Worm (Caenorhabditis elegans) whole organism, young adult: Measurements from ENCODE around the gene nac-2.
A peak's percentile ranks its signal among the peaks of the same experiment; 100 is the strongest.

Experiments
- B0261.1 ChIP-seq: sonication (generic microtip); optimal IDR thresholded peaks from 2 replicates; lab custom pipeline; 2016; ENCODE audit warnings: mild to moderate bottlenecking, missing genetic modification characterization, moderate library complexity, missing compliant biosample characterization
- B0336.3 ChIP-seq: fragments of 200-800 bp; sonication (Bioruptor generic); IDR thresholded peaks from 2 replicates; pipeline ENCODE4 v1.3.6; 2022; ENCODE audit warnings: missing genetic modification characterization, missing compliant biosample characterization
- F57A8.1 ChIP-seq: fragments of 200-800 bp; sonication (Bioruptor generic); optimal IDR thresholded peaks from 2 replicates; lab custom pipeline; 2018; ENCODE audit warnings: mild to moderate bottlenecking, missing genetic modification characterization, moderate library complexity, missing compliant biosample characterization
- K12H6.12 ChIP-seq: fragments of 200-800 bp; sonication (Bioruptor generic); optimal IDR thresholded peaks from 2 replicates; lab custom pipeline; 2018; ENCODE audit warnings: mild to moderate bottlenecking, missing genetic modification characterization, missing compliant biosample characterization
- Y53G8AR.9 ChIP-seq: fragments of 200-800 bp; sonication (Bioruptor generic); conservative IDR thresholded peaks from 2 replicates; pipeline ENCODE4 v1.3.6; 2022; ENCODE audit warnings: missing genetic modification reagents, missing genetic modification characterization, missing compliant biosample characterization
- Y56A3A.18 ChIP-seq: fragments of 200-800 bp; sonication (Bioruptor generic); IDR thresholded peaks from 2 replicates; pipeline ENCODE4 v1.3.6; 2022; ENCODE audit warnings: missing genetic modification reagents, missing genetic modification characterization, missing compliant biosample characterization
- akir-1 ChIP-seq: fragments of 200-800 bp; sonication (Bioruptor generic); optimal IDR thresholded peaks from 2 replicates; lab custom pipeline; 2018; ENCODE audit warnings: mild to moderate bottlenecking, missing genetic modification characterization, moderate library complexity, missing compliant biosample characterization
- ama-1 ChIP-seq, 3 experiments: fragments of 150-350 bp in 1 of 3; sonication (generic microtip) in 2 of 3; optimal IDR thresholded peaks; 2 replicates each; lab custom pipeline; 2014 to 2018; ENCODE audit warnings: missing biosample characterization in 2 of 3, missing genetic modification characterization in 2 of 3, missing genetic modification reagents in 2 of 3
- attf-5 ChIP-seq: fragments of 200-800 bp; sonication (Bioruptor generic); optimal IDR thresholded peaks from 2 replicates; lab custom pipeline; 2018; ENCODE audit warnings: mild to moderate bottlenecking, missing genetic modification characterization, missing compliant biosample characterization
- bed-1 ChIP-seq: fragments of 200-800 bp; sonication (Bioruptor generic); IDR thresholded peaks from 2 replicates; pipeline ENCODE4 v1.3.6; 2022; ENCODE audit warnings: missing genetic modification reagents, missing genetic modification characterization, missing compliant biosample characterization
- ccch-3 ChIP-seq: fragments of 200-800 bp; sonication (Bioruptor generic); optimal IDR thresholded peaks from 2 replicates; lab custom pipeline; 2018; ENCODE audit warnings: mild to moderate bottlenecking, missing genetic modification characterization, missing compliant biosample characterization
- cebp-1 ChIP-seq, 2 experiments: fragments of 200-800 bp in 1 of 2; sonication (Bioruptor generic) in 1 of 2; sonication (generic microtip) in 1 of 2; IDR thresholded peaks in 1 of 2; optimal IDR thresholded peaks in 1 of 2; 2 replicates each; pipeline versions ENCODE4 v1.3.6 to Lab custom; 2017 to 2022; ENCODE audit warnings: missing compliant biosample characterization in 2 of 2, missing genetic modification characterization in 2 of 2, mild to moderate bottlenecking in 1 of 2, missing genetic modification reagents in 1 of 2, moderate library complexity in 1 of 2
- ceh-40 ChIP-seq: fragments of 200-800 bp; sonication (Bioruptor generic); IDR thresholded peaks from 2 replicates; pipeline ENCODE4 v1.3.6; 2022; ENCODE audit warnings: missing genetic modification characterization, missing compliant biosample characterization
- chd-7 ChIP-seq: sonication (generic microtip); optimal IDR thresholded peaks from 2 replicates; lab custom pipeline; 2016; ENCODE audit warnings: mild to moderate bottlenecking, missing genetic modification characterization, moderate library complexity, missing compliant biosample characterization
- dpl-1 ChIP-seq: fragments of 150-350 bp; optimal IDR thresholded peaks from 2 replicates; lab custom pipeline; 2014; ENCODE audit warnings: missing biosample characterization, missing genetic modification reagents, missing genetic modification characterization
- fkh-3 ChIP-seq: sonication (generic microtip); optimal IDR thresholded peaks from 2 replicates; lab custom pipeline; 2016; ENCODE audit warnings: mild to moderate bottlenecking, missing genetic modification characterization, missing compliant biosample characterization
- gei-17 ChIP-seq: fragments of 200-800 bp; sonication (Bioruptor generic); optimal IDR thresholded peaks from 2 replicates; lab custom pipeline; 2018; ENCODE audit warnings: mild to moderate bottlenecking, missing genetic modification characterization, missing compliant biosample characterization
- hlh-26 ChIP-seq: fragments of 200-800 bp; sonication (Bioruptor generic); conservative IDR thresholded peaks from 2 replicates; pipeline ENCODE4 v1.3.6; 2022; ENCODE audit warnings: missing genetic modification reagents, missing genetic modification characterization, missing compliant biosample characterization
- hmg-1.2 ChIP-seq: fragments of 200-800 bp; sonication (Bioruptor generic); IDR thresholded peaks from 2 replicates; pipeline ENCODE4 v1.3.6; 2022; ENCODE audit warnings: missing genetic modification reagents, missing genetic modification characterization, missing compliant biosample characterization
- let-526 ChIP-seq: fragments of 200-800 bp; sonication (Bioruptor generic); IDR thresholded peaks from 2 replicates; pipeline ENCODE4 v1.3.6; 2022; ENCODE audit warnings: missing genetic modification reagents, missing genetic modification characterization, missing compliant biosample characterization
- let-607 ChIP-seq, 2 experiments: fragments of 200-800 bp in 1 of 2; sonication (Bioruptor generic) in 1 of 2; sonication (generic microtip) in 1 of 2; optimal IDR thresholded peaks; 2 replicates each; lab custom pipeline; 2016 to 2018; ENCODE audit warnings: mild to moderate bottlenecking in 2 of 2, missing compliant biosample characterization in 2 of 2, missing genetic modification characterization in 2 of 2, moderate library complexity in 2 of 2, missing genotype in 1 of 2
- lin-40 ChIP-seq: sonication (generic microtip); optimal IDR thresholded peaks from 2 replicates; lab custom pipeline; 2016; ENCODE audit warnings: missing genetic modification characterization, mild to moderate bottlenecking, missing compliant biosample characterization, missing genotype, missing genetic modification reagents
- lsl-1 ChIP-seq: fragments of 200-800 bp; sonication (Bioruptor generic); optimal IDR thresholded peaks from 2 replicates; lab custom pipeline; 2018; ENCODE audit warnings: mild to moderate bottlenecking, missing genetic modification characterization, moderate library complexity, missing compliant biosample characterization
- mel-28 ChIP-seq: sonication (generic microtip); optimal IDR thresholded peaks from 2 replicates; lab custom pipeline; 2016; ENCODE audit warnings: borderline replicate concordance, mild to moderate bottlenecking, missing genetic modification characterization, missing compliant biosample characterization
- nhr-179 ChIP-seq: sonication (generic microtip); optimal IDR thresholded peaks from 2 replicates; lab custom pipeline; 2016; ENCODE audit warnings: mild to moderate bottlenecking, missing genetic modification characterization, missing compliant biosample characterization
- nhr-80 ChIP-seq: sonication (generic microtip); optimal IDR thresholded peaks from 2 replicates; lab custom pipeline; 2016; ENCODE audit warnings: missing genetic modification characterization, missing compliant biosample characterization
- nhr-90 ChIP-seq: sonication (generic microtip); optimal IDR thresholded peaks from 2 replicates; lab custom pipeline; 2016; ENCODE audit warnings: missing genotype, mild to moderate bottlenecking, missing genetic modification characterization, missing compliant biosample characterization
- pbrm-1 ChIP-seq: fragments of 200-800 bp; sonication (Bioruptor generic); IDR thresholded peaks from 2 replicates; pipeline ENCODE4 v1.3.6; 2022; ENCODE audit warnings: missing genetic modification reagents, missing genetic modification characterization, missing compliant biosample characterization
- repo-1 ChIP-seq: sonication (generic microtip); optimal IDR thresholded peaks from 2 replicates; lab custom pipeline; 2017; ENCODE audit warnings: mild to moderate bottlenecking, missing genetic modification characterization, missing compliant biosample characterization
- rpc-1 ChIP-seq, 2 experiments: fragments of 150-350 bp in 1 of 2; sonication (generic microtip) in 1 of 2; optimal IDR thresholded peaks; 2 replicates each; lab custom pipeline; 2014 to 2018; ENCODE audit warnings: missing biosample characterization in 1 of 2, missing genetic modification characterization in 1 of 2, missing genetic modification reagents in 1 of 2, missing genotype in 1 of 2
- snpc-3.4 ChIP-seq: sonication (generic microtip); optimal IDR thresholded peaks from 2 replicates; lab custom pipeline; 2017; ENCODE audit warnings: missing genetic modification characterization, mild to moderate bottlenecking, missing compliant biosample characterization, antibody characterized with exemption, moderate library complexity, missing genotype, missing genetic modification reagents
- snpc-4 ChIP-seq, 5 experiments: fragments of 150-350 bp in 1 of 5; sonication (generic microtip) in 4 of 5; optimal IDR thresholded peaks; 2 replicates each; lab custom pipeline; 2014 to 2018; ENCODE audit warnings: missing genetic modification characterization in 5 of 5, missing biosample characterization in 3 of 5, antibody characterized with exemption in 2 of 5, mild to moderate bottlenecking in 2 of 5, missing compliant biosample characterization in 2 of 5, missing genotype in 2 of 5, moderate library complexity in 2 of 5, missing genetic modification reagents in 1 of 5
- tbp1 ChIP-seq: fragments of 200-800 bp; sonication (Bioruptor generic); optimal IDR thresholded peaks from 2 replicates; lab custom pipeline; 2018; ENCODE audit warnings: mild to moderate bottlenecking, missing genetic modification characterization, missing compliant biosample characterization
- xnd-1 ChIP-seq: sonication (generic microtip); optimal IDR thresholded peaks from 2 replicates; lab custom pipeline; 2016; ENCODE audit warnings: missing genotype, missing genetic modification reagents, missing genetic modification characterization, missing compliant biosample characterization
- zim-3 ChIP-seq: sonication (generic microtip); optimal IDR thresholded peaks from 2 replicates; lab custom pipeline; 2017; ENCODE audit warnings: mild to moderate bottlenecking, missing genetic modification characterization, moderate library complexity, missing compliant biosample characterization
- ztf-25 ChIP-seq: fragments of 200-800 bp; sonication (Bioruptor generic); IDR thresholded peaks from 2 replicates; pipeline ENCODE4 v1.3.6; 2022; ENCODE audit warnings: missing genetic modification reagents, missing genetic modification characterization, missing compliant biosample characterization
- ztf-26 ChIP-seq: sonication (generic microtip); optimal IDR thresholded peaks from 2 replicates; lab custom pipeline; 2017; ENCODE audit warnings: missing genetic modification characterization, missing compliant biosample characterization
- ztf-28 ChIP-seq: fragments of 200-800 bp; sonication (Bioruptor generic); IDR thresholded peaks from 2 replicates; pipeline ENCODE4 v1.3.6; 2022; ENCODE audit warnings: missing genetic modification reagents, missing genetic modification characterization, missing compliant biosample characterization

nac-2 gene

ce11 chrIII:9051119-9051597 lies 8.1 kb upstream of the nac-2 start (continued):
- TF ChIP-seq cebp-1 (GFP tag; IDR thresholded peaks at IDR 0.05; lab: Robert Waterston, UW) (peak; percentile 98), cebp-1 (tag; optimal IDR thresholded peaks at IDR 0.05; lab: Kevin White, UChicago) (peak; percentile 98), B0336.3 (GFP tag; lab: Robert Waterston, UW) (peak; percentile 63; the same call in 1 of the 2 replicates), hmg-1.2 (peak; percentile 54), nhr-179 (tag; lab: Kevin White, UChicago) (no peak), snpc-3.4 (tag; lab: Kevin White, UChicago) (no peak), gei-17 (GFP tag; lab: Kevin White, UChicago) (peak; percentile 48), let-526 (peak; percentile 63; the same call in 1 of the 2 replicates), ama-1 (optimal IDR thresholded peaks at IDR 0.05; lab: Kevin White, UChicago) (peak; percentile 98), ama-1 (GFP tag; optimal IDR thresholded peaks at IDR 0.05; lab: Kevin White, UChicago) (peak in 1 of 2 experiments; percentile 80), nhr-80 (tag; lab: Kevin White, UChicago) (peak; percentile 84), ztf-26 (peak; percentile 87), nhr-90 (peak; percentile 24), attf-5 (GFP tag; lab: Kevin White, UChicago) (peak; percentile 89), bed-1 (GFP tag; lab: Robert Waterston, UW) (no peak), fkh-3 (tag; lab: Kevin White, UChicago) (no peak), lsl-1 (peak; percentile 42), mel-28 (tag; lab: Kevin White, UChicago) (peak; percentile 72), tbp1 (GFP tag; lab: Kevin White, UChicago) (peak; percentile 65), zim-3 (tag; lab: Kevin White, UChicago) (peak; percentile 47), xnd-1 (tag; lab: Kevin White, UChicago) (no peak), F57A8.1 (GFP tag; lab: Kevin White, UChicago) (no peak), rpc-1 (optimal IDR thresholded peaks at IDR 0.05; lab: Kevin White, UChicago) (no peak), rpc-1 (tag; optimal IDR thresholded peaks at IDR 0.05; lab: Kevin White, UChicago) (no peak), K12H6.12 (tag; lab: Kevin White, UChicago) (peak; percentile 63), pbrm-1 (GFP tag; lab: Robert Waterston, UW) (peak; percentile 63; the same call in 1 of the 2 replicates), ceh-40 (GFP tag; lab: Robert Waterston, UW) (peak; percentile 42; the same call in 1 of the 2 replicates), Y56A3A.18 (GFP tag; lab: Robert Waterston, UW) (no peak; the same call in 1 of the 2 replicates), lin-40 (tag; lab: Kevin White, UChicago) (peak; percentile 67), akir-1 (peak; percentile 20), dpl-1 (GFP tag; lab: Kevin White, UChicago) (peak; percentile 12), ztf-28 (GFP tag; lab: Robert Waterston, UW) (no peak), ztf-25 (GFP tag; lab: Robert Waterston, UW) (no peak), snpc-4 (GFP tag; optimal IDR thresholded peaks at IDR 0.05; lab: Kevin White, UChicago) (no peak), snpc-4 (tag; optimal IDR thresholded peaks at IDR 0.05; lab: Kevin White, UChicago) (peak in 2 of 4 experiments; percentile 23 to 46), Y53G8AR.9 (peak; percentile 84; the same call in 1 of the 2 replicates), repo-1 (peak; percentile 80), hlh-26 (GFP tag; lab: Robert Waterston, UW) (no peak), chd-7 (peak; percentile 70), let-607 (tag; optimal IDR thresholded peaks at IDR 0.05; lab: Kevin White, UChicago) (peak; percentile 58 to 64), B0261.1 (tag; lab: Kevin White, UChicago) (peak; percentile 33), ccch-3 (GFP tag; lab: Kevin White, UChicago) (no peak)
